Worm (Caenorhabditis elegans) whole organism, young adult: ENCODE results near the gene str-40.
"Not testable (repeated sequence)": the region's sequence is repeated elsewhere in the genome, so short reads cannot be mapped to it uniquely, and the experiment has no call there.

Experiments
- D2030.7 ChIP-seq: fragments of 200-800 bp; sonication (Bioruptor generic); IDR thresholded peaks from 2 replicates; pipeline ENCODE4 v1.3.6; 2022; ENCODE audit warnings: missing genetic modification reagents, missing genetic modification characterization, missing compliant biosample characterization
- T26A5.8 ChIP-seq: sonication (generic microtip); optimal IDR thresholded peaks from 2 replicates; lab custom pipeline; 2016; ENCODE audit warnings: missing genetic modification characterization, missing compliant biosample characterization
- Y53F4B.3 ChIP-seq: fragments of 200-800 bp; sonication (Bioruptor generic); IDR thresholded peaks from 2 replicates; pipeline ENCODE4 v1.3.6; 2022; ENCODE audit warnings: missing genetic modification reagents, missing genetic modification characterization, missing compliant biosample characterization
- ama-1 ChIP-seq, 3 experiments: fragments of 150-350 bp in 1 of 3; sonication (generic microtip) in 2 of 3; optimal IDR thresholded peaks; 2 replicates each; lab custom pipeline; 2014 to 2018; ENCODE audit warnings: missing biosample characterization in 2 of 3, missing genetic modification characterization in 2 of 3, missing genetic modification reagents in 2 of 3
- ets-4 ChIP-seq: fragments of 200-800 bp; sonication (Bioruptor generic); optimal IDR thresholded peaks from 2 replicates; lab custom pipeline; 2018; ENCODE audit warnings: mild to moderate bottlenecking, missing genetic modification characterization, missing compliant biosample characterization
- hmg-20 ChIP-seq: fragments of 200-800 bp; sonication (Bioruptor generic); IDR thresholded peaks from 2 replicates; pipeline ENCODE4 v1.3.6; 2022; ENCODE audit warnings: missing genetic modification reagents, missing genetic modification characterization, missing compliant biosample characterization
- let-607 ChIP-seq, 2 experiments: fragments of 200-800 bp in 1 of 2; sonication (Bioruptor generic) in 1 of 2; sonication (generic microtip) in 1 of 2; optimal IDR thresholded peaks; 2 replicates each; lab custom pipeline; 2016 to 2018; ENCODE audit warnings: mild to moderate bottlenecking in 2 of 2, missing compliant biosample characterization in 2 of 2, missing genetic modification characterization in 2 of 2, moderate library complexity in 2 of 2, missing genotype in 1 of 2
- tbx-9 ChIP-seq: sonication (generic microtip); optimal IDR thresholded peaks from 2 replicates; lab custom pipeline; 2016; ENCODE audit warnings: borderline replicate concordance, missing genetic modification characterization, inconsistent platforms, missing compliant biosample characterization

DNA sequence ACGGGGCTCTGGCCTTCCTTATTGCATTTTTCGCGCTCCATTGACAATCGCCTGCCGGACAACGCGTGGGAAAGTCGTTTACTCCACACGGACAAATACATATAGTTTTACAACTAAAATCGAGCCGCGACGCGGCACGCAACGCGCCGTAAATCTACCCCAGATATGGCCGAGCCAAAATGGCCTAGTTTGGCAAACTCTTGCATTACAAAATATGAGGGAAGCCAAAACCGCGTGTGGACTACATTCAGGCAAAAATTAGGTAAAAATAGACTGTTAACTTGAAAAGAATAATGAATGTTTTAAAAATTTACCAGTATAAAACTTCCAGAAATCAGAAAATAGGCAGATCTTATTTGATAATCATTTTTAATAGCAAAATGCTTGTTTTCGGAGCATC is 4.6 kb downstream of the str-40 start, which contains the start of gene srt-16:
- TF ChIP-seq let-607 (tag; optimal IDR thresholded peaks at IDR 0.05; lab: Kevin White, UChicago); ama-1 (optimal IDR thresholded peaks at IDR 0.05; lab: Kevin White, UChicago); ama-1 (GFP tag; optimal IDR thresholded peaks at IDR 0.05; lab: Kevin White, UChicago); tbx-9 (tag; lab: Kevin White, UChicago); D2030.7 (GFP tag; lab: Robert Waterston, UW); T26A5.8 (tag; lab: Kevin White, UChicago); ets-4 (GFP tag; lab: Kevin White, UChicago); hmg-20 (GFP tag; lab: Robert Waterston, UW); Y53F4B.3 (GFP tag; lab: Robert Waterston, UW): not testable (repeated sequence)
